Fruit fly (Drosophila melanogaster) whole organism, embryonic: Measurements from ENCODE around the gene MED14.

Experiments used
- Atf3 ChIP-seq: fragments of 200-800 bp; sonication (Bioruptor generic); optimal IDR thresholded peaks from 3 replicates; lab custom pipeline; 2016; ENCODE audit warnings: missing biosample characterization, missing genetic modification characterization
- B-H2 ChIP-seq: fragments of 200-800 bp; sonication (Bioruptor generic); optimal IDR thresholded peaks from 2 replicates; lab custom pipeline; 2018; ENCODE audit warnings: missing biosample characterization, mild to moderate bottlenecking, missing genetic modification characterization
- Bteb2 ChIP-seq: fragments of 200-800 bp; sonication (Bioruptor generic); optimal IDR thresholded peaks from 2 replicates; lab custom pipeline; 2016; ENCODE audit warnings: missing biosample characterization, missing genetic modification characterization
- C15 ChIP-seq: fragments of 200-800 bp; sonication (Bioruptor generic); IDR thresholded peaks from 3 replicates; pipeline ENCODE4 v1.3.6; 2022; ENCODE audit warnings: missing biosample characterization, missing genetic modification characterization
- CG13123 ChIP-seq: fragments of 200-800 bp; sonication (Bioruptor generic); optimal IDR thresholded peaks from 2 replicates; lab custom pipeline; 2016; ENCODE audit warnings: missing biosample characterization, missing genetic modification characterization
- CG13894 ChIP-seq: fragments of 200-800 bp; sonication (Bioruptor generic); optimal IDR thresholded peaks from 3 replicates; lab custom pipeline; 2018; ENCODE audit warnings: missing biosample characterization, mild to moderate bottlenecking, missing genetic modification characterization, moderate library complexity
- CG14710 ChIP-seq: fragments of 200-800 bp; sonication (Bioruptor generic); optimal IDR thresholded peaks from 3 replicates; lab custom pipeline; 2019; ENCODE audit warnings: missing biosample characterization, mild to moderate bottlenecking, missing genetic modification characterization, moderate library complexity
- CG15011 ChIP-seq: fragments of 200-800 bp; sonication (Bioruptor generic); optimal IDR thresholded peaks from 3 replicates; lab custom pipeline; 2018; ENCODE audit warnings: missing biosample characterization, mild to moderate bottlenecking, missing genetic modification characterization
- CG1602 ChIP-seq: fragments of 200-800 bp; sonication (Bioruptor generic); optimal IDR thresholded peaks from 3 replicates; lab custom pipeline; 2016; ENCODE audit warnings: missing biosample characterization, missing genetic modification characterization
- CG18619 ChIP-seq: fragments of 200-800 bp; sonication (Bioruptor generic); optimal IDR thresholded peaks from 3 replicates; lab custom pipeline; 2017; ENCODE audit warnings: missing biosample characterization, mild to moderate bottlenecking, missing genetic modification characterization
- CG2129 ChIP-seq: fragments of 200-800 bp; sonication (Bioruptor generic); IDR thresholded peaks from 2 replicates; pipeline ENCODE4 v1.3.6; 2022; ENCODE audit warnings: missing biosample characterization, missing genetic modification characterization; ENCODE audit not compliant: partially characterized antibody
- CG31365 ChIP-seq: fragments of 200-800 bp; sonication (Bioruptor generic); optimal IDR thresholded peaks from 2 replicates; lab custom pipeline; 2018; ENCODE audit warnings: missing biosample characterization, mild to moderate bottlenecking, missing genetic modification characterization
- CG4282 ChIP-seq: fragments of 200-800 bp; sonication (Bioruptor generic); optimal IDR thresholded peaks from 2 replicates; lab custom pipeline; 2016; ENCODE audit warnings: missing biosample characterization, missing genetic modification characterization
- CG4424 ChIP-seq: fragments of 200-800 bp; sonication (Bioruptor generic); optimal IDR thresholded peaks from 3 replicates; lab custom pipeline; 2016; ENCODE audit warnings: missing biosample characterization, missing genetic modification characterization
- CG6765 ChIP-seq: fragments of 200-800 bp; sonication (Bioruptor generic); optimal IDR thresholded peaks from 3 replicates; lab custom pipeline; 2017; ENCODE audit warnings: missing biosample characterization, mild to moderate bottlenecking, missing genetic modification characterization
- CG8290 ChIP-seq, 3 experiments: fragments of 200-800 bp; sonication (Bioruptor generic); optimal IDR thresholded peaks; 2 replicates each; lab custom pipeline; 2016 to 2019; ENCODE audit warnings: missing biosample characterization in 3 of 3, missing genetic modification characterization in 3 of 3, mild to moderate bottlenecking in 2 of 3, moderate library complexity in 1 of 3
- Camta ChIP-seq: fragments of 200-800 bp; sonication (Bioruptor generic); optimal IDR thresholded peaks from 2 replicates; lab custom pipeline; 2016; ENCODE audit warnings: missing biosample characterization, missing genetic modification characterization
- Deaf1 ChIP-seq: fragments of 200-800 bp; optimal IDR thresholded peaks from 3 replicates; lab custom pipeline; 2019; ENCODE audit warnings: missing biosample characterization, mild to moderate bottlenecking, missing genetic modification characterization, moderate library complexity
- Dek ChIP-seq: fragments of 200-800 bp; sonication (Bioruptor generic); optimal IDR thresholded peaks from 3 replicates; lab custom pipeline; 2019; ENCODE audit warnings: missing biosample characterization, mild to moderate bottlenecking, missing genetic modification characterization, moderate library complexity
- Doc3 ChIP-seq: fragments of 200-800 bp; sonication (Bioruptor generic); IDR thresholded peaks from 3 replicates; pipeline ENCODE4 v1.3.6; 2022; ENCODE audit warnings: missing biosample characterization, missing genetic modification characterization; ENCODE audit not compliant: partially characterized antibody
- Elba2 ChIP-seq: fragments of 200-800 bp; sonication (Bioruptor generic); optimal IDR thresholded peaks from 3 replicates; lab custom pipeline; 2016; ENCODE audit warnings: missing biosample characterization, missing genetic modification characterization
- Hmr ChIP-seq: fragments of 200-800 bp; sonication (Bioruptor generic); optimal IDR thresholded peaks from 3 replicates; lab custom pipeline; 2017; ENCODE audit warnings: mild to moderate bottlenecking, missing biosample characterization, missing genetic modification reagents, missing genetic modification characterization
- Jarid2 ChIP-seq: fragments of 200-800 bp; sonication (Bioruptor generic); optimal IDR thresholded peaks from 3 replicates; lab custom pipeline; 2017; ENCODE audit warnings: mild to moderate bottlenecking, missing biosample characterization, missing genetic modification reagents, missing genetic modification characterization
- MBD-R2 ChIP-seq: fragments of 200-800 bp; sonication (Bioruptor generic); IDR thresholded peaks from 2 replicates; pipeline ENCODE4 v1.3.6; 2022; ENCODE audit warnings: missing biosample characterization, missing genetic modification characterization
- Mad ChIP-seq: fragments of 200-800 bp; sonication (Bioruptor generic); optimal IDR thresholded peaks from 2 replicates; lab custom pipeline; 2016; ENCODE audit warnings: missing biosample characterization, missing genetic modification characterization
- Spps ChIP-seq: fragments of 200-800 bp; sonication (Bioruptor generic); optimal IDR thresholded peaks from 2 replicates; lab custom pipeline; 2018; ENCODE audit warnings: missing biosample characterization, mild to moderate bottlenecking, missing genetic modification characterization
- Trl ChIP-seq, 3 experiments: fragments of >200 bp in 2 of 3; fragments of 200-800 bp in 1 of 3; sonication (Bioruptor generic) in 1 of 3; optimal IDR thresholded peaks; 2 replicates in 1 of 3; 3 replicates in 2 of 3; lab custom pipeline; 2016 to 2017; ENCODE audit warnings: missing biosample characterization in 1 of 3, missing genetic modification characterization in 1 of 3
- ase ChIP-seq: fragments of 200-800 bp; sonication (Bioruptor generic); IDR thresholded peaks from 3 replicates; pipeline ENCODE4 v1.3.6; 2022; ENCODE audit warnings: missing biosample characterization, missing genetic modification characterization
- az2 ChIP-seq: fragments of 200-800 bp; sonication (Bioruptor generic); optimal IDR thresholded peaks from 3 replicates; lab custom pipeline; 2016; ENCODE audit warnings: missing biosample characterization, missing genetic modification characterization
- chif ChIP-seq, 2 experiments: fragments of 200-800 bp; sonication (Bioruptor generic); optimal IDR thresholded peaks; 3 replicates each; lab custom pipeline; 2016; ENCODE audit warnings: missing biosample characterization in 2 of 2, missing genetic modification characterization in 2 of 2
- chinmo ChIP-seq: fragments of 200-800 bp; sonication (Bioruptor generic); IDR thresholded peaks from 4 replicates; pipeline ENCODE4 v1.3.6; 2022; ENCODE audit warnings: missing biosample characterization, missing genetic modification characterization; ENCODE audit not compliant: partially characterized antibody
- exex ChIP-seq: fragments of 200-800 bp; sonication (Bioruptor generic); optimal IDR thresholded peaks from 4 replicates; lab custom pipeline; 2018; ENCODE audit warnings: missing biosample characterization, mild to moderate bottlenecking, missing genetic modification characterization, moderate library complexity
- fd96Cb ChIP-seq: fragments of 200-800 bp; sonication (Bioruptor generic); optimal IDR thresholded peaks from 2 replicates; lab custom pipeline; 2018; ENCODE audit warnings: missing biosample characterization, mild to moderate bottlenecking, missing genetic modification characterization, moderate library complexity
- fu2 ChIP-seq: fragments of 200-800 bp; sonication (Bioruptor generic); optimal IDR thresholded peaks from 2 replicates; lab custom pipeline; 2016; ENCODE audit warnings: missing biosample characterization, missing genetic modification characterization
- grn ChIP-seq: fragments of 200-800 bp; sonication (Bioruptor generic); optimal IDR thresholded peaks from 3 replicates; lab custom pipeline; 2017; ENCODE audit warnings: missing biosample characterization, missing genetic modification characterization
- ham ChIP-seq: fragments of 200-800 bp; sonication (Bioruptor generic); IDR thresholded peaks from 2 replicates; pipeline ENCODE4 v1.3.6; 2022; ENCODE audit warnings: missing biosample characterization, missing genetic modification characterization
- hb ChIP-seq: fragments of 200-800 bp; sonication (Bioruptor generic); IDR thresholded peaks from 3 replicates; pipeline ENCODE4 v1.3.6; 2022; ENCODE audit warnings: missing biosample characterization, missing genetic modification characterization; ENCODE audit not compliant: partially characterized antibody
- maf-S ChIP-seq: fragments of 200-800 bp; sonication (Bioruptor generic); optimal IDR thresholded peaks from 2 replicates; lab custom pipeline; 2016; ENCODE audit warnings: missing biosample characterization, missing genetic modification characterization
- pum ChIP-seq: fragments of 200-800 bp; sonication (Bioruptor generic); optimal IDR thresholded peaks from 2 replicates; lab custom pipeline; 2016; ENCODE audit warnings: missing biosample characterization, missing genetic modification characterization
- rib ChIP-seq: fragments of 200-800 bp; sonication (Bioruptor generic); IDR thresholded peaks from 2 replicates; pipeline ENCODE4 v1.3.6; 2022; ENCODE audit warnings: missing biosample characterization, missing genetic modification characterization
- ro ChIP-seq: fragments of 200-800 bp; sonication (Bioruptor generic); IDR thresholded peaks from 2 replicates; pipeline ENCODE4 v1.3.6; 2022; ENCODE audit warnings: missing biosample characterization, missing genetic modification characterization
- sens-2 ChIP-seq: fragments of 200-800 bp; sonication (Bioruptor generic); IDR thresholded peaks from 2 replicates; pipeline ENCODE4 v1.3.6; 2022; ENCODE audit warnings: missing biosample characterization, missing genetic modification characterization
- sim ChIP-seq: fragments of 200-800 bp; sonication (Bioruptor generic); IDR thresholded peaks from 2 replicates; pipeline ENCODE4 v1.3.6; 2022; ENCODE audit warnings: missing biosample characterization, missing genetic modification characterization
- so ChIP-seq: fragments of 200-800 bp; sonication (Bioruptor generic); IDR thresholded peaks from 3 replicates; pipeline ENCODE4 v1.3.6; 2022; ENCODE audit warnings: missing biosample characterization, missing genetic modification characterization
- sob ChIP-seq: fragments of 200-800 bp; sonication (Bioruptor generic); IDR thresholded peaks from 2 replicates; pipeline ENCODE4 v1.3.6; 2022; ENCODE audit warnings: missing biosample characterization, missing genetic modification characterization
- stc ChIP-seq: fragments of 200-800 bp; sonication (Bioruptor generic); IDR thresholded peaks from 2 replicates; pipeline ENCODE4 v1.3.6; 2022; ENCODE audit warnings: missing biosample characterization, missing genetic modification characterization
- tio ChIP-seq: fragments of 200-800 bp; sonication (Bioruptor generic); optimal IDR thresholded peaks from 2 replicates; lab custom pipeline; 2017; ENCODE audit warnings: missing biosample characterization, missing genetic modification characterization, inconsistent platforms
- tup ChIP-seq: fragments of 200-800 bp; sonication (Bioruptor generic); optimal IDR thresholded peaks from 2 replicates; lab custom pipeline; 2016; ENCODE audit warnings: missing biosample characterization, mild to moderate bottlenecking, missing genetic modification characterization, moderate library complexity
- unc-4 ChIP-seq: fragments of 200-800 bp; sonication (Bioruptor generic); IDR thresholded peaks from 2 replicates; pipeline ENCODE4 v1.3.6; 2022; ENCODE audit warnings: missing biosample characterization, missing genetic modification characterization; ENCODE audit not compliant: partially characterized antibody
- wek ChIP-seq: fragments of 200-800 bp; sonication (Bioruptor generic); optimal IDR thresholded peaks from 3 replicates; lab custom pipeline; 2018; ENCODE audit warnings: missing biosample characterization, mild to moderate bottlenecking, missing genetic modification characterization, moderate library complexity

The MED14 gene

dm6 chr3L:554577-554976 is 38.5 kb upstream of the MED14 start (continued):
- no peak for TF ChIP-seq exex (tag; lab: Kevin White, UChicago)
- peak; percentile 7 for TF ChIP-seq Mad (GFP tag; lab: Kevin White, UChicago)
- no peak for TF ChIP-seq CG31365
- peak; percentile 31 for TF ChIP-seq CG14710 (tag; lab: Kevin White, UChicago)
- no peak for TF ChIP-seq CG6765
- peak; percentile 13 for TF ChIP-seq CG1602 (GFP tag; lab: Kevin White, UChicago)
- peak; percentile 64 for TF ChIP-seq sob (GFP tag; lab: Robert Waterston, UW)
- no peak for TF ChIP-seq grn
- TF ChIP-seq ham (GFP tag; lab: Robert Waterston, UW): no peak
- TF ChIP-seq pum (GFP tag; lab: Kevin White, UChicago): no peak
- TF ChIP-seq C15 (GFP tag; lab: Robert Waterston, UW): 0 out of 3 replicates have a peak, but pooled peaks have one; percentile 31
- TF ChIP-seq CG4424: peak; percentile 31
- peak; percentile 8 for TF ChIP-seq Bteb2
- TF ChIP-seq chif (GFP tag; optimal IDR thresholded peaks at IDR 0.05; lab: Kevin White, UChicago): peak in 1 of 2 experiments; percentile 26
- no peak for TF ChIP-seq sim (GFP tag; lab: Robert Waterston, UW)
- no peak for TF ChIP-seq CG15011 (GFP tag; lab: Kevin White, UChicago)
- no peak for TF ChIP-seq MBD-R2
- no peak for TF ChIP-seq ro (GFP tag; lab: Robert Waterston, UW)
- no peak for TF ChIP-seq chinmo (GFP tag; lab: Robert Waterston, UW)
- TF ChIP-seq fd96Cb (tag; lab: Kevin White, UChicago): peak; percentile 39
- peak; percentile 29; the same call in 1 of the 3 replicates for TF ChIP-seq ase (GFP tag; lab: Robert Waterston, UW)
- TF ChIP-seq maf-S (GFP tag; lab: Kevin White, UChicago): no peak
- no peak for TF ChIP-seq fu2
- TF ChIP-seq Deaf1: no peak
- TF ChIP-seq Camta: peak; percentile 25
- no peak for TF ChIP-seq Spps (tag; lab: Kevin White, UChicago)
- peak; percentile 29 for TF ChIP-seq tio
- peak; percentile 26 for TF ChIP-seq CG18619
- no peak for TF ChIP-seq CG13123
- TF ChIP-seq Jarid2 (GFP tag; lab: Kevin White, UChicago): no peak
- TF ChIP-seq hb: no peak
- no peak for TF ChIP-seq Atf3 (GFP tag; lab: Kevin White, UChicago)
- TF ChIP-seq Trl (optimal IDR thresholded peaks at IDR 0.05; lab: Kevin White, UChicago): no peak
- TF ChIP-seq Trl (GFP tag; optimal IDR thresholded peaks at IDR 0.05; lab: Kevin White, UChicago): peak; percentile 12
- TF ChIP-seq Hmr (GFP tag; lab: Kevin White, UChicago): peak; percentile 59
- peak; percentile 62 for TF ChIP-seq Dek (tag; lab: Kevin White, UChicago)
- 0 out of 2 replicates have a peak, but pooled peaks have one; percentile 36 for TF ChIP-seq rib
- TF ChIP-seq sens-2: no peak
- no peak for TF ChIP-seq wek (GFP tag; lab: Kevin White, UChicago)
- peak; percentile 62 for TF ChIP-seq stc (GFP tag; lab: Robert Waterston, UW)
- TF ChIP-seq CG4282 (GFP tag; lab: Kevin White, UChicago): no peak
- TF ChIP-seq Doc3 (GFP tag; lab: Robert Waterston, UW): no peak
- no peak for TF ChIP-seq Elba2 (GFP tag; lab: Kevin White, UChicago)
- no peak for TF ChIP-seq CG2129 (GFP tag; lab: Robert Waterston, UW)
- no peak for TF ChIP-seq unc-4 (GFP tag; lab: Robert Waterston, UW)
- TF ChIP-seq CG8290 (GFP tag; optimal IDR thresholded peaks at IDR 0.05; lab: Kevin White, UChicago): no peak
- TF ChIP-seq CG8290 (tag; optimal IDR thresholded peaks at IDR 0.05; lab: Kevin White, UChicago): no peak
- peak; percentile 35 for TF ChIP-seq az2 (GFP tag; lab: Kevin White, UChicago)
- TF ChIP-seq so (GFP tag; lab: Robert Waterston, UW): peak; percentile 29; the same call in 1 of the 3 replicates
- no peak for TF ChIP-seq B-H2 (GFP tag; lab: Kevin White, UChicago)
- TF ChIP-seq CG13894: no peak
- TF ChIP-seq tup (GFP tag; lab: Kevin White, UChicago): no peak
